Worm (Caenorhabditis elegans) whole organism, midembryonic: Measurements from ENCODE around the gene acr-21.

Experiments used
- T22C8.4 ChIP-seq: fragments of 200-800 bp; sonication (Bioruptor generic); IDR thresholded peaks from 2 replicates; pipeline ENCODE4 v1.3.6; 2022; ENCODE audit warnings: missing genetic modification characterization, missing compliant biosample characterization
- cog-1 ChIP-seq: sonication (generic microtip); optimal IDR thresholded peaks from 2 replicates; lab custom pipeline; 2016; ENCODE audit warnings: missing genetic modification characterization, missing compliant biosample characterization
- flt-1 ChIP-seq: fragments of 200-800 bp; sonication (Bioruptor generic); IDR thresholded peaks from 2 replicates; pipeline ENCODE4 v1.3.6; 2022; ENCODE audit warnings: missing genetic modification characterization, missing compliant biosample characterization
- klf-2 ChIP-seq: fragments of 200-800 bp; sonication (Bioruptor generic); conservative IDR thresholded peaks from 2 replicates; pipeline ENCODE4 v1.3.6; 2022; ENCODE audit warnings: missing genetic modification reagents, missing genetic modification characterization, missing compliant biosample characterization
- med-1 ChIP-seq: sonication (generic microtip); optimal IDR thresholded peaks from 2 replicates; lab custom pipeline; 2017; ENCODE audit warnings: missing genetic modification characterization, mild to moderate bottlenecking, missing compliant biosample characterization, antibody characterized with exemption, missing genetic modification reagents; ENCODE audit not compliant: insufficient read depth
- ref-1 ChIP-seq: fragments of 200-800 bp; sonication (Bioruptor generic); conservative IDR thresholded peaks from 2 replicates; pipeline ENCODE4 v1.3.6; 2022; ENCODE audit warnings: missing genetic modification reagents, missing genetic modification characterization, missing compliant biosample characterization
- tab-1 ChIP-seq: fragments of 200-800 bp; sonication (Bioruptor generic); IDR thresholded peaks from 2 replicates; pipeline ENCODE4 v1.3.6; 2022; ENCODE audit warnings: missing genetic modification characterization, missing compliant biosample characterization
- ztf-23 ChIP-seq: fragments of 200-800 bp; sonication (Bioruptor generic); IDR thresholded peaks from 2 replicates; pipeline ENCODE4 v1.3.6; 2022; ENCODE audit warnings: missing genetic modification reagents, missing genetic modification characterization, missing compliant biosample characterization
- ztf-29 ChIP-seq: fragments of 200-800 bp; sonication (Bioruptor generic); IDR thresholded peaks from 2 replicates; pipeline ENCODE4 v1.3.6; 2022; ENCODE audit warnings: missing genetic modification reagents, missing genetic modification characterization, missing compliant biosample characterization

The acr-21 gene

ce11 chrIII:6587564-6587963, 5.9 kb downstream of the acr-21 start, which contains the start of gene ddo-3:
ddo-3 (plus strand) TSS chrIII:6587864.
- TF ChIP-seq tab-1 (GFP tag; lab: Robert Waterston, UW) = no peak
- TF ChIP-seq cog-1 = no peak
- TF ChIP-seq med-1 (GFP tag; lab: Kevin White, UChicago) = no peak
- no peak for TF ChIP-seq klf-2
- TF ChIP-seq T22C8.4 (GFP tag; lab: Robert Waterston, UW) = no peak
- TF ChIP-seq flt-1 = no peak
- no peak for TF ChIP-seq ref-1 (GFP tag; lab: Robert Waterston, UW)
- TF ChIP-seq ztf-29 (GFP tag; lab: Robert Waterston, UW) = no peak
- no peak for TF ChIP-seq ztf-23

DNA sequence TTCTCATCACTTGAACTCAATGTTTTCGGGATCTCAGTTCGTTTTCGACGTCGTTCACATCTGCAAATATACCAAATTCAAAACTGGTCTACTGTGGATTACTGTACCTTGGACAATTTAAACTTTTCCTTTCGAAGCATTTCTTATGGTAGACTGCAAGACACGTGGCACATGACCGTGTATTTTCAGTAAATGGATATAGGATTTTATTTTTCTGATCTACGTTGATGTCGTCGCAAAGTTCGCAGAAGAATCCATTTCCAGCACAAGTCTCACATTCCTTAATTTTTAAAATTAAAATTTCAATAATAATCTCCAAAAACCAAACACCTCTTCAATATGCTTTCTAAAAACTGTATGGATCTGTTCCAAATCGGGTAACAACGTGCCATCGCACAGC, 7.8 kb downstream of the acr-21 start:
- no peak for TF ChIP-seq klf-2
- TF ChIP-seq ztf-29 (GFP tag; lab: Robert Waterston, UW) = no peak
- TF ChIP-seq cog-1 = no peak

ce11 chrIII:6592075-6592474, 10.4 kb downstream of the acr-21 start, which contains the start of gene F20H11.1:
F20H11.1 (minus strand) TSS chrIII:6592175.
- TF ChIP-seq med-1 (GFP tag; lab: Kevin White, UChicago) (no peak), flt-1 (no peak), T22C8.4 (GFP tag; lab: Robert Waterston, UW) (no peak), ztf-29 (GFP tag; lab: Robert Waterston, UW) (no peak), tab-1 (GFP tag; lab: Robert Waterston, UW) (no peak), cog-1 (no peak), klf-2 (no peak), ref-1 (GFP tag; lab: Robert Waterston, UW) (no peak), ztf-23 (no peak)

- TF ChIP-seq ref-1 (GFP tag; lab: Robert Waterston, UW) = no peak
- no peak for TF ChIP-seq cog-1
- no peak for TF ChIP-seq klf-2
- no peak for TF ChIP-seq med-1 (GFP tag; lab: Kevin White, UChicago)
- TF ChIP-seq flt-1 = no peak
- no peak for TF ChIP-seq ztf-23
- no peak for TF ChIP-seq T22C8.4 (GFP tag; lab: Robert Waterston, UW)
- no peak for TF ChIP-seq tab-1 (GFP tag; lab: Robert Waterston, UW)
Observed at ce11 chrIII:6594069-6594468, 12.4 kb downstream of the acr-21 start.

- no peak for TF ChIP-seq tab-1 (GFP tag; lab: Robert Waterston, UW)
- no peak for TF ChIP-seq T22C8.4 (GFP tag; lab: Robert Waterston, UW)
- no peak for TF ChIP-seq flt-1
- no peak for TF ChIP-seq cog-1
- TF ChIP-seq ref-1 (GFP tag; lab: Robert Waterston, UW) = no peak
- no peak for TF ChIP-seq ztf-23
- TF ChIP-seq med-1 (GFP tag; lab: Kevin White, UChicago) = no peak
- TF ChIP-seq klf-2 = no peak
- no peak for TF ChIP-seq ztf-29 (GFP tag; lab: Robert Waterston, UW)
Observed at ce11 chrIII:6601073-6601472, 19.4 kb downstream of the acr-21 start, which contains the start of gene let-765. let-765 (minus strand) TSS chrIII:6601173.

DNA sequence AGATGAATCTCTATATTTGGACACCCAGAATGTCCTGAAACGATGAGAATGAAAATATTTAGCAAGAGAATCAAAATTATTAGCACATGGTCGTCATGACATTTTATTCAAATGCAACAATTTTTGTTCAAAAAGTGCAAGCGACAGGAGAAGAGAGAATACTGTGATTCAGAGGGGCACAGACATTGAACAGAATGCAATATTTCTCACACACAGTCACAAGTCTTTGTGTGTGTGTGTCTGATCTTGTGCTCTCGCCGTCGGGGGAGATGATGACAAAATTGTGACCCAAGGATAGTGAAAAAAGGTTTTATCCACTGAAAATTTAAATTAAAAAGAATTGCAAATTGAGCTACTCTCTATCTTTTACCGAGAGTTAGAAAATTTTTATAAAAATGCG, 21.5 kb downstream of the acr-21 start:
- TF ChIP-seq tab-1 (GFP tag; lab: Robert Waterston, UW) (no peak), T22C8.4 (GFP tag; lab: Robert Waterston, UW) (no peak), ztf-23 (no peak), klf-2 (no peak)

- no peak for TF ChIP-seq ref-1 (GFP tag; lab: Robert Waterston, UW)
- TF ChIP-seq ztf-29 (GFP tag; lab: Robert Waterston, UW) = no peak
- no peak for TF ChIP-seq tab-1 (GFP tag; lab: Robert Waterston, UW)
- no peak for TF ChIP-seq T22C8.4 (GFP tag; lab: Robert Waterston, UW)
- no peak for TF ChIP-seq klf-2
- TF ChIP-seq med-1 (GFP tag; lab: Kevin White, UChicago) = no peak
- no peak for TF ChIP-seq flt-1
- TF ChIP-seq ztf-23 = no peak
- no peak for TF ChIP-seq cog-1
Observed at ce11 chrIII:6604317-6604716, 22.6 kb downstream of the acr-21 start.

DNA sequence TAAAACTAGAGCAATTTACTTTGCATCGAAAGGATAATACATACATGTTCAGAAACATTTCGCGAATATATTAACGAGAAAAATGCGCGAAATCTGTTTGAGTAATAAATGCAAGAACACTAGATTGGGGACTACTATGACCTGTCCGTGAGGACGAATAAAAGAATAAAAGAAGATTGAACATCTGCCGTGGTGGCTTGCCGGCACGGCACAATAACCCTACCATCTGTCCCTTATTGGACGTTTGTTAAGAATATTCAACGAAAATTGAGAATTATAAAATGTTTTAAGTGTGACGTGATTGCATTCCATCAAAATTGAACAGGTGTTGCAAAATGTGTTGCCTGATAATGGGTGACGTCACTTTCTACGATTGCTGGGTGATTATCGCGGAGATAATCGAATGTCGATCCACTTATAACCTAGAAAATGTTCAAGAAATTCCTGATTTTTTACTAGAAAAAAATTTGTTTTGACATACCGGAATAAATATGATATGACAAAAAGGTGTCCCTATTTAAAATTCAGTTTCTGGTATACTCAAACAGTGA, 23.8 kb downstream of the acr-21 start:
- TF ChIP-seq ztf-29 (GFP tag; lab: Robert Waterston, UW) = no peak
- no peak for TF ChIP-seq med-1 (GFP tag; lab: Kevin White, UChicago)
- no peak for TF ChIP-seq ztf-23
- TF ChIP-seq ref-1 (GFP tag; lab: Robert Waterston, UW) = no peak
- TF ChIP-seq flt-1 = no peak
- TF ChIP-seq cog-1 = no peak
- no peak for TF ChIP-seq tab-1 (GFP tag; lab: Robert Waterston, UW)
- TF ChIP-seq T22C8.4 (GFP tag; lab: Robert Waterston, UW) = no peak
- TF ChIP-seq klf-2 = no peak

DNA sequence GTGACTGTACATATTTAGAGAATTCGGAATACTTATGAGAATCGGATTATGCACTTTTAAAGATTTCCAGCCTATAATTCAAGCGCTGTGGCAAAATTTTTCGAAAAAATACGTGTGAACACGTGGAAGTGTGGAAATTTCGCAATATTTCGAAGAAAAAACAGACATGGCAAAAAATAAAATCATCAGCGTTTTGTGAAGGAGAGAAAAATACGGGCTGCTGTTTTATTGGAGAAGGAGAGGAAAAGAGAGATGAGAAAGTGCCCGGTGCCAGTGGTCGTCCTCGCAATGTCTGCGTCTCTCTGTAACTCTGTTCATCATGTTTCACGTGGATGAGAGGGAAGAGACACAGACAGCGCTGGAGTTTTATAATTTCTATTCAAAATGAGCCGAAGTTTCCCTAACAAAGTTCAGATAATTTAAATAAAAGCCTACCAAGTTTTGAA, 24.4 kb downstream of the acr-21 start:
- 0 out of 2 replicates have a peak, but pooled peaks have one; percentile 25 for TF ChIP-seq ztf-23
- TF ChIP-seq cog-1 = no peak

- no peak for TF ChIP-seq tab-1 (GFP tag; lab: Robert Waterston, UW)
Observed at ce11 chrIII:6606641-6607040, 25.0 kb downstream of the acr-21 start.

ce11 chrIII:6607067-6607466, 25.4 kb downstream of the acr-21 start:
- no peak for TF ChIP-seq tab-1 (GFP tag; lab: Robert Waterston, UW)
- TF ChIP-seq klf-2 = no peak
- TF ChIP-seq cog-1 = no peak
- TF ChIP-seq ztf-23 = no peak
- TF ChIP-seq T22C8.4 (GFP tag; lab: Robert Waterston, UW) = no peak
- TF ChIP-seq med-1 (GFP tag; lab: Kevin White, UChicago) = no peak
- TF ChIP-seq flt-1 = no peak
